Fruit fly (Drosophila melanogaster) whole organism, prepupa: ENCODE results near the gene Poc1.

ENCODE experiments used
- CG11762 ChIP-seq: fragments of 200-800 bp; sonication (Bioruptor generic); optimal IDR thresholded peaks from 3 replicates; lab custom pipeline; 2016; ENCODE audit warnings: missing biosample characterization, missing genetic modification characterization; ENCODE audit not compliant: insufficient read depth
- CG7368 ChIP-seq: fragments of 200-800 bp; sonication (Bioruptor generic); optimal IDR thresholded peaks from 3 replicates; lab custom pipeline; 2016; ENCODE audit warnings: missing biosample characterization, missing genetic modification characterization
- Ets96B ChIP-seq: fragments of 200-800 bp; optimal IDR thresholded peaks from 2 replicates; lab custom pipeline; 2019; ENCODE audit warnings: missing biosample characterization, mild to moderate bottlenecking, missing genetic modification characterization, moderate library complexity
- Sox14 ChIP-seq: fragments of 200-800 bp; sonication (Bioruptor generic); optimal IDR thresholded peaks from 3 replicates; lab custom pipeline; 2016; ENCODE audit warnings: missing biosample characterization, missing genetic modification characterization
- fd85E ChIP-seq: fragments of 200-800 bp; sonication (Bioruptor generic); optimal IDR thresholded peaks from 3 replicates; lab custom pipeline; 2016; ENCODE audit warnings: missing biosample characterization, missing genetic modification characterization
- vri ChIP-seq: fragments of 200-800 bp; sonication (Bioruptor generic); optimal IDR thresholded peaks from 3 replicates; lab custom pipeline; 2016; ENCODE audit warnings: missing biosample characterization, mild to moderate bottlenecking, missing genetic modification characterization

DNA sequence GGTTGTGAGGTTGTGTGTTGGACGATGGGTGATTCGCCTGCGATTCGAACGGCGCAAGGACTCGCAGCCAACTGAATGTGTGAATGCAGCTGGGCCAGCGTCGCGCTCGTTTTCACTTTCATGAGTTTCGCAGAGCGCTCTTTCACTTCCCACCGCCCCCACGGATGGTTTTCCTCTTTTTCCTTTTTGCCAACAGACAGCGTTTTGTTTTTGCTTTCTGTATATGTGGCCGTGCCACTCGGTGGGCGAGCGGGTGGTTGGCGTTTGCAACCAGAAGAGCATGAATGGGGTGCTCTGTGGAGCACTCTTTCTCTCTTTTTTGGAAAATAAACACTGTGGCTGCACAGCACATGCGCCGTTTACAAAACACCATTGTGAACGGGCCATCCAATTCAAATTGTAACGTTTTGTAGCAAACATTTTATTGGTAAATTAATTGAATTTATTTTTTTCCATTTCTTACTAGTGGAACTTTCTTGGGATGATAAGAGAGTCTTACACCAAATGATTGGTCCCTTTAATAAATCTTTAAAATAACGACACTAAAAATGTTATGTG, 45.4 kb upstream of the Poc1 start, which contains the start of gene CG10713:
- peak; percentile 53 for TF ChIP-seq Ets96B
- no peak for TF ChIP-seq fd85E
- no peak for TF ChIP-seq vri (GFP tag; lab: Kevin White, UChicago)
- TF ChIP-seq CG11762 (GFP tag; lab: Kevin White, UChicago), result no peak
- peak; percentile 13 for TF ChIP-seq Sox14 (GFP tag; lab: Kevin White, UChicago)
- TF ChIP-seq CG7368, result peak; percentile 44
